Worm (Caenorhabditis elegans): ENCODE measurements around the gene cfim-2.

cfim-2 gene

ce11 chrIV:8892558-8892957 lies 33.6 kb upstream of the cfim-2 start, which contains the start of gene C27B7.2:
Gene C27B7.2 (plus strand): TSS chrIV:8892858.
- TF ChIP-seq Y95B8A.8 (GFP tag; IDR thresholded peaks at IDR 0.05): 0 out of 2 replicates have a peak, but pooled peaks have one; percentile 21
- no peak for TF ChIP-seq nfya-1 (tag; optimal IDR thresholded peaks at IDR 0.05; ENCODE audit: borderline replicate concordance, insufficient read depth)
- no peak for TF ChIP-seq nfyb-1 (GFP tag; IDR thresholded peaks at IDR 0.05)
- no peak for TF ChIP-seq dpff-1 (tag; optimal IDR thresholded peaks at IDR 0.05)
- TF ChIP-seq lin-26 (GFP tag; IDR thresholded peaks at IDR 0.05): 0 out of 2 replicates have a peak, but pooled peaks have one; percentile 9
- no peak for TF ChIP-seq repo-1 (tag; optimal IDR thresholded peaks at IDR 0.05)
- no peak for TF ChIP-seq hmg-1.2 (GFP tag; IDR thresholded peaks at IDR 0.05)
- no peak for TF ChIP-seq lsl-1 (GFP tag; optimal IDR thresholded peaks at IDR 0.05)
- no peak for TF ChIP-seq egl-44 (GFP tag; IDR thresholded peaks at IDR 0.05)
- TF ChIP-seq hlh-26 (GFP tag; conservative IDR thresholded peaks at IDR 0.05): no peak
- TF ChIP-seq madf-6 (GFP tag; IDR thresholded peaks at IDR 0.05): peak; percentile 29; the same call in 1 of the 2 replicates
- TF ChIP-seq let-526 (GFP tag; IDR thresholded peaks at IDR 0.05): no peak

DNA sequence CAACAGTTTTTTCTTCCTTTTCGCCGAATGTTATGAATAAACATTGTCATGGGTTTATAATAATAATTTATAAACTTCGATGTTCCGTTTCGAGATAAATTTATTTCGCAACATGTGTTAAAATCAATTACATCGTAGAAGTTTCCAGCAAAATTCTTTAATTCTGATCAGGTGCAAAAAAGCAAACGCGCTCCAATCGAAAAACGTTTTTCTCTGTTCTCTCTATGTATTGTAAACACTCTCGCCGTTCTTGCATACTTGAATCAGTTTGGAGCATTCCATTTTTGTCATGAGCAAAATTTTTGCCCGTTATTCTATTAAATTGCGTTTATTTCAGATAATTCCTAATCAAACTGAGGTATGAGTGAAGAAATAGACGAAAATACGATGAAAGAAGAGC lies 32.4 kb upstream of the cfim-2 start, which contains the start of gene rad-54.L2:
rad-54.L2 (plus strand) TSS at position 332 of the 400 bp plus-strand sequence.
- no peak for TF ChIP-seq F22D6.2 (tag; optimal IDR thresholded peaks at IDR 0.05)
- peak; percentile 94 for TF ChIP-seq cebp-1 (GFP tag; IDR thresholded peaks at IDR 0.05)
- peak; percentile 97 for TF ChIP-seq cebp-1 (tag; optimal IDR thresholded peaks at IDR 0.05)
- TF ChIP-seq hrde-1 (tag; optimal IDR thresholded peaks at IDR 0.05; ENCODE audit: borderline replicate concordance): peak; percentile 30
- TF ChIP-seq mcd-1 (GFP tag; IDR thresholded peaks at IDR 0.05): peak; percentile 77
- TF ChIP-seq madf-6 (GFP tag; IDR thresholded peaks at IDR 0.05): peak; percentile 46; the same call in 1 of the 2 replicates
- no peak for TF ChIP-seq efl-1 (GFP tag; optimal IDR thresholded peaks at IDR 0.05)
- TF ChIP-seq nhr-120 (GFP tag; IDR thresholded peaks at IDR 0.05): no peak
- TF ChIP-seq chd-7 (tag; optimal IDR thresholded peaks at IDR 0.05): no peak
- no peak for TF ChIP-seq ets-4 (GFP tag; optimal IDR thresholded peaks at IDR 0.05)
- TF ChIP-seq attf-5 (GFP tag; optimal IDR thresholded peaks at IDR 0.05): peak; percentile 78
- peak; percentile 69; the same call in 1 of the 2 replicates for TF ChIP-seq hmg-1.2 (GFP tag; IDR thresholded peaks at IDR 0.05)
- TF ChIP-seq madf-10 (tag; optimal IDR thresholded peaks at IDR 0.05): peak; percentile 45
- no peak for TF ChIP-seq Y79H2A.3 (GFP tag; conservative IDR thresholded peaks at IDR 0.05)
- no peak for TF ChIP-seq somi-1 (GFP tag; optimal IDR thresholded peaks at IDR 0.05)
- no peak for TF ChIP-seq xnd-1 (tag; optimal IDR thresholded peaks at IDR 0.05)
- TF ChIP-seq tbp1 (GFP tag; optimal IDR thresholded peaks at IDR 0.05): peak; percentile 17
- peak; percentile 51 for TF ChIP-seq tlf-1 (GFP tag; optimal IDR thresholded peaks at IDR 0.05)
- TF ChIP-seq rpc-1 (optimal IDR thresholded peaks at IDR 0.05): peak; percentile 15
- no peak for TF ChIP-seq rpc-1 (tag; optimal IDR thresholded peaks at IDR 0.05)
- TF ChIP-seq dox-1 (GFP tag; IDR thresholded peaks at IDR 0.05): 0 out of 2 replicates have a peak, but pooled peaks have one; percentile 14
- TF ChIP-seq sea-2 (GFP tag; IDR thresholded peaks at IDR 0.05): no peak
- peak; percentile 36 for TF ChIP-seq snpc-3.4 (tag; optimal IDR thresholded peaks at IDR 0.05)
- TF ChIP-seq Y53G8AR.9 (GFP tag; conservative IDR thresholded peaks at IDR 0.05): 0 out of 2 replicates have a peak, but pooled peaks have one; percentile 15
- no peak for TF ChIP-seq attf-6 (GFP tag; IDR thresholded peaks at IDR 0.05)
- TF ChIP-seq ZK185.1 (tag; optimal IDR thresholded peaks at IDR 0.05; ENCODE audit: poor library complexity, severe bottlenecking): no peak
- TF ChIP-seq F33H1.4 (GFP tag; IDR thresholded peaks at IDR 0.05): peak; percentile 33; the same call in 1 of the 2 replicates
- peak in 1 of 3 experiments; percentile 34 for TF ChIP-seq lin-35 (GFP tag; optimal IDR thresholded peaks at IDR 0.05)
- peak; percentile 12 for TF ChIP-seq athp-1 (tag; optimal IDR thresholded peaks at IDR 0.05)
- TF ChIP-seq lir-1 (GFP tag; conservative IDR thresholded peaks at IDR 0.05): no peak
- TF ChIP-seq atf-7 (tag; optimal IDR thresholded peaks at IDR 0.05): no peak
- peak; percentile 59; the same call in 1 of the 2 replicates for TF ChIP-seq nfyb-1 (GFP tag; IDR thresholded peaks at IDR 0.05)
- TF ChIP-seq snpc-4 (GFP tag; optimal IDR thresholded peaks at IDR 0.05): no peak
- TF ChIP-seq snpc-4 (tag; optimal IDR thresholded peaks at IDR 0.05): peak in 2 of 4 experiments; percentile 14 to 35
- TF ChIP-seq F10E7.11 (tag; optimal IDR thresholded peaks at IDR 0.05): no peak
- TF ChIP-seq ekl-4 (GFP tag; IDR thresholded peaks at IDR 0.05): peak; percentile 68; the same call in 1 of the 2 replicates
- TF ChIP-seq lin-54 (GFP tag; optimal IDR thresholded peaks at IDR 0.05): peak; percentile 37
- TF ChIP-seq nhr-80 (tag; optimal IDR thresholded peaks at IDR 0.05): peak; percentile 56
